Fruit fly (Drosophila melanogaster) whole organism, wandering third instar larva: Measurements from ENCODE around the gene Chc.

ENCODE experiments used
- Abd-B ChIP-seq: fragments of >200 bp; optimal IDR thresholded peaks from 2 replicates; lab custom pipeline; 2017; ENCODE audit warnings: missing biosample characterization, missing genetic modification characterization
- CG32264 ChIP-seq: fragments of 200-800 bp; sonication (Bioruptor generic); optimal IDR thresholded peaks from 2 replicates; lab custom pipeline; 2016; ENCODE audit warnings: missing biosample characterization, missing genetic modification characterization
- CrebA ChIP-seq: fragments of 200-800 bp; sonication (Bioruptor generic); optimal IDR thresholded peaks from 2 replicates; lab custom pipeline; 2016; ENCODE audit warnings: missing biosample characterization, mild to moderate bottlenecking, missing genetic modification characterization, borderline replicate concordance
- GATAd ChIP-seq: sonication (Bioruptor generic); optimal IDR thresholded peaks from 2 replicates; lab custom pipeline; 2016; ENCODE audit warnings: missing biosample characterization, missing genetic modification characterization
- Hr78 ChIP-seq: fragments of >200 bp; optimal IDR thresholded peaks from 2 replicates; lab custom pipeline; 2017; ENCODE audit warnings: missing biosample characterization, missing genetic modification characterization
- Hr83 ChIP-seq: fragments of 200-300 bp; sonication (Bioruptor generic); optimal IDR thresholded peaks from 2 replicates; lab custom pipeline; 2016; ENCODE audit warnings: missing biosample characterization, mild to moderate bottlenecking, missing genetic modification characterization, moderate library complexity; ENCODE audit not compliant: poor library complexity, severe bottlenecking
- Jra ChIP-seq: sonication (Bioruptor generic); optimal IDR thresholded peaks from 2 replicates; lab custom pipeline; 2016; ENCODE audit warnings: missing biosample characterization, missing genetic modification characterization
- Mio ChIP-seq: sonication (Bioruptor generic); optimal IDR thresholded peaks from 2 replicates; lab custom pipeline; 2016; ENCODE audit warnings: missing biosample characterization, missing genetic modification characterization
- Myc ChIP-seq: fragments of >200 bp; optimal IDR thresholded peaks from 2 replicates; lab custom pipeline; 2017
- N ChIP-seq: fragments of >200 bp; optimal IDR thresholded peaks from 2 replicates; lab custom pipeline; 2018; ENCODE audit warnings: missing biosample characterization, missing external identifiers, missing genetic modification characterization
- OdsH ChIP-seq: fragments of 200-800 bp; sonication (Bioruptor generic); optimal IDR thresholded peaks from 2 replicates; lab custom pipeline; 2016; ENCODE audit warnings: missing biosample characterization, mild to moderate bottlenecking, missing genetic modification characterization
- Rel ChIP-seq, 2 experiments: fragments of 200-800 bp; sonication (Bioruptor generic) in 1 of 2; optimal IDR thresholded peaks; 2 replicates in 1 of 2; 3 replicates in 1 of 2; lab custom pipeline; 2016 to 2019; ENCODE audit warnings: mild to moderate bottlenecking in 2 of 2, missing biosample characterization in 2 of 2, missing genetic modification characterization in 2 of 2, moderate library complexity in 1 of 2
- br ChIP-seq: fragments of 200-800 bp; sonication (Bioruptor generic); optimal IDR thresholded peaks from 2 replicates; lab custom pipeline; 2016; ENCODE audit warnings: missing biosample characterization, missing genetic modification characterization
- brk ChIP-seq: fragments of 200-800 bp; sonication (Bioruptor generic); optimal IDR thresholded peaks from 2 replicates; lab custom pipeline; 2016; ENCODE audit warnings: missing biosample characterization, mild to moderate bottlenecking, missing genetic modification characterization
- dl ChIP-seq, 2 experiments: fragments of 175-275, 200-275 bp in 1 of 2; fragments of 200-275 bp in 1 of 2; sonication (Bioruptor generic); optimal IDR thresholded peaks; lab custom pipeline; 2018; ENCODE audit warnings: mild to moderate bottlenecking in 2 of 2, missing biosample characterization in 2 of 2, missing genetic modification characterization in 2 of 2, moderate library complexity in 2 of 2; ENCODE audit not compliant: partially characterized antibody in 2 of 2, insufficient read depth in 1 of 2
- dsf ChIP-seq: sonication (Bioruptor generic); optimal IDR thresholded peaks from 2 replicates; lab custom pipeline; 2016; ENCODE audit warnings: missing biosample characterization, missing genetic modification characterization, borderline replicate concordance
- ey ChIP-seq: fragments of 200-800 bp; sonication (Bioruptor generic); optimal IDR thresholded peaks from 2 replicates; lab custom pipeline; 2016; ENCODE audit warnings: missing biosample characterization, missing genetic modification characterization
- h ChIP-seq: fragments of 200-800 bp; sonication (Bioruptor generic); optimal IDR thresholded peaks from 3 replicates; lab custom pipeline; 2016; ENCODE audit warnings: missing biosample characterization, mild to moderate bottlenecking, missing genetic modification characterization
- sage ChIP-seq: fragments of 200-800 bp; sonication (Bioruptor generic); optimal IDR thresholded peaks from 2 replicates; lab custom pipeline; 2016; ENCODE audit warnings: missing biosample characterization, mild to moderate bottlenecking, missing genetic modification characterization
- sv ChIP-seq: fragments of 200-800 bp; sonication (Bioruptor generic); optimal IDR thresholded peaks from 3 replicates; lab custom pipeline; 2016; ENCODE audit warnings: missing biosample characterization, missing genetic modification characterization
- tai ChIP-seq: sonication (Bioruptor generic); optimal IDR thresholded peaks from 2 replicates; lab custom pipeline; 2016; ENCODE audit warnings: missing biosample characterization, missing genetic modification characterization
- woc ChIP-seq: sonication (Bioruptor generic); optimal IDR thresholded peaks from 2 replicates; lab custom pipeline; 2016; ENCODE audit warnings: missing biosample characterization, mild to moderate bottlenecking, missing genetic modification characterization

Chc gene

dm6 chrX:15785429-15786239 lies 49.7 kb downstream of the Chc start, which contains the start of the genes Paf-AHalpha and mRpS30:
Gene Paf-AHalpha, minus strand, starts transcription at chrX:15785583.
Gene mRpS30, plus strand, starts transcription at chrX:15786047.
- no peak for TF ChIP-seq br (GFP tag; lab: Kevin White, UChicago)
- TF ChIP-seq Jra (GFP tag; lab: Kevin White, UChicago) = peak; percentile 22
- TF ChIP-seq Hr83 (GFP tag; lab: Kevin White, UChicago) = peak; percentile 45

dm6 chrX:15783610-15784009 lies 51.7 kb downstream of the Chc start, which contains the start of gene Efhc1.1:
Gene Efhc1.1, minus strand, starts transcription at chrX:15783710.
- no peak for TF ChIP-seq Abd-B
- TF ChIP-seq Mio = no peak
- no peak for TF ChIP-seq sv
- TF ChIP-seq tai (GFP tag; lab: Kevin White, UChicago) = no peak
- TF ChIP-seq brk (GFP tag; lab: Kevin White, UChicago) = no peak
- TF ChIP-seq Myc = no peak
- TF ChIP-seq ey (GFP tag; lab: Kevin White, UChicago) = no peak
- TF ChIP-seq CG32264 (GFP tag; lab: Kevin White, UChicago) = no peak

DNA sequence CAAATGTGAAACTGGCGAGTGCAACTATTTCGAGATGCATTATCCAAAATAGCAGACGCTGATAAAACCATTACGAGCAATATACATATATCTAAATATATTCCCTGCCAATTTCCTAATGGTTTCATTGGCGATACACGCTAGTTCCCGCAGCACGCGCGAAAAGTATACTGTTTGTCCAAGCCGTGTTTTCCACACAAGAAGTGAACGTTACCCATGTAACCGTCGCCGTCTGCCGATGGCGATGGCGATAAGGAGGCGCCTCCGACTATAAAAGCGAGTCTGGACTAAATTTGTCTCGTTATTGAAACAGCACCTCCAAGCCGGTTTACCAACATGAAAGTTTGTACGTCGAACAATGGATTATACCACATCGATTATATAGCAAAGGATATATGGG lies 56.4 kb downstream of the Chc start, which contains the start of gene CG43673:
TSS of gene CG43673 (plus strand) at position 301 of the 400 bp plus-strand sequence.
- no peak for TF ChIP-seq woc (GFP tag; lab: Kevin White, UChicago)
- TF ChIP-seq h (GFP tag; lab: Kevin White, UChicago) = no peak
- no peak for TF ChIP-seq GATAd (GFP tag; lab: Kevin White, UChicago)
- no peak for TF ChIP-seq sage
- TF ChIP-seq Hr78 (GFP tag; lab: Kevin White, UChicago) = no peak
- no peak for TF ChIP-seq Hr83 (GFP tag; lab: Kevin White, UChicago)
- no peak for TF ChIP-seq dl (GFP tag; optimal IDR thresholded peaks at IDR 0.05; lab: Kevin White, UChicago; ENCODE audit: insufficient read depth in 1 of 2, partially characterized antibody in 2 of 2)
- TF ChIP-seq Rel (GFP tag; optimal IDR thresholded peaks at IDR 0.05; lab: Kevin White, UChicago) = no peak
- TF ChIP-seq Rel (tag; optimal IDR thresholded peaks at IDR 0.05; lab: Kevin White, UChicago) = no peak
- TF ChIP-seq CrebA = no peak
- no peak for TF ChIP-seq OdsH
- TF ChIP-seq N (GFP tag; lab: Kevin White, UChicago) = no peak
- no peak for TF ChIP-seq dsf
